Fruit fly (Drosophila melanogaster): ENCODE results near the gene mfrn.

The mfrn gene

dm6 chr3R:27919385-27919789, 28.4 kb downstream of the mfrn start, which contains the start of gene Boh1 (continued):
- TF ChIP-seq Nf-YA (GFP tag; IDR thresholded peaks at IDR 0.05) = no peak
- TF ChIP-seq fu2 (GFP tag; optimal IDR thresholded peaks at IDR 0.05) = no peak
- no peak for TF ChIP-seq CG43689 (GFP tag; IDR thresholded peaks at IDR 0.05)
- TF ChIP-seq Chrac-16 (GFP tag; optimal IDR thresholded peaks at IDR 0.05) = no peak
- TF ChIP-seq CG13624 (GFP tag; optimal IDR thresholded peaks at IDR 0.05) = no peak
- no peak for TF ChIP-seq luna (GFP tag; optimal IDR thresholded peaks at IDR 0.05)
- peak; percentile 14 for TF ChIP-seq dmrt11E (tag; optimal IDR thresholded peaks at IDR 0.05)
- TF ChIP-seq CG17912 (GFP tag; optimal IDR thresholded peaks at IDR 0.05) = no peak
- peak; percentile 63 for TF ChIP-seq Sox100B (GFP tag; optimal IDR thresholded peaks at IDR 0.05)
- TF ChIP-seq so (GFP tag; IDR thresholded peaks at IDR 0.05) = no peak
- no peak for TF ChIP-seq CG8089 (GFP tag; optimal IDR thresholded peaks at IDR 0.05)
- TF ChIP-seq HLH3B (GFP tag; IDR thresholded peaks at IDR 0.05) = no peak
- no peak for TF ChIP-seq pnt (GFP tag; optimal IDR thresholded peaks at IDR 0.05)
- peak; percentile 28; the same call in 1 of the 2 replicates for TF ChIP-seq E2f2 (GFP tag; IDR thresholded peaks at IDR 0.05)
- peak; percentile 36 for TF ChIP-seq CG10979 (tag; optimal IDR thresholded peaks at IDR 0.05)
- TF ChIP-seq ara (GFP tag; IDR thresholded peaks at IDR 0.05) = no peak
- no peak for TF ChIP-seq jing (GFP tag; optimal IDR thresholded peaks at IDR 0.05)
- TF ChIP-seq CoRest (tag; optimal IDR thresholded peaks at IDR 0.05) = peak; percentile 56
- TF ChIP-seq gcm (GFP tag; optimal IDR thresholded peaks at IDR 0.05) = no peak
- no peak for TF ChIP-seq CG10565 (GFP tag; optimal IDR thresholded peaks at IDR 0.05)
- TF ChIP-seq CG18764 (GFP tag; optimal IDR thresholded peaks at IDR 0.05) = peak; percentile 6
- peak; percentile 62 for TF ChIP-seq CG8924 (tag; optimal IDR thresholded peaks at IDR 0.05)
- peak; percentile 37 for TF ChIP-seq CG6765 (GFP tag; optimal IDR thresholded peaks at IDR 0.05)
- no peak for TF ChIP-seq Myb (GFP tag; optimal IDR thresholded peaks at IDR 0.05)
- no peak for TF ChIP-seq bigmax (GFP tag; optimal IDR thresholded peaks at IDR 0.05)
- TF ChIP-seq CG6689 (GFP tag; IDR thresholded peaks at IDR 0.05) = 0 out of 2 replicates have a peak, but pooled peaks have one; percentile 27
- peak; percentile 34 for TF ChIP-seq HmgZ (tag; optimal IDR thresholded peaks at IDR 0.05)
- peak; percentile 21 for TF ChIP-seq scrt (GFP tag; optimal IDR thresholded peaks at IDR 0.05)
- TF ChIP-seq CG12071 (GFP tag; optimal IDR thresholded peaks at IDR 0.05) = no peak
- TF ChIP-seq MESR4 (GFP tag; optimal IDR thresholded peaks at IDR 0.05) = no peak
- no peak for TF ChIP-seq Ptx1 (GFP tag; IDR thresholded peaks at IDR 0.05)
- TF ChIP-seq vfl (GFP tag; optimal IDR thresholded peaks at IDR 0.05) = no peak
- TF ChIP-seq Asciz (GFP tag; optimal IDR thresholded peaks at IDR 0.05) = no peak
- TF ChIP-seq CG17328 (GFP tag; IDR thresholded peaks at IDR 0.05) = no peak
- no peak for TF ChIP-seq nau (GFP tag; optimal IDR thresholded peaks at IDR 0.05)
- no peak for TF ChIP-seq br (optimal IDR thresholded peaks at IDR 0.05)
- TF ChIP-seq CG10431 (GFP tag; optimal IDR thresholded peaks at IDR 0.05) = no peak
- TF ChIP-seq CG12942 (GFP tag; optimal IDR thresholded peaks at IDR 0.05) = no peak
- TF ChIP-seq bab2 (GFP tag; optimal IDR thresholded peaks at IDR 0.05) = no peak
- no peak for TF ChIP-seq CG9215 (GFP tag; IDR thresholded peaks at IDR 0.05)
- TF ChIP-seq CG31388 (GFP tag; optimal IDR thresholded peaks at IDR 0.05) = no peak
- no peak for TF ChIP-seq Poxn (GFP tag; IDR thresholded peaks at IDR 0.05)
- TF ChIP-seq CG42726 (GFP tag; IDR thresholded peaks at IDR 0.05; ENCODE audit: partially characterized antibody) = no peak
- peak; percentile 76 for TF ChIP-seq CG10267 (tag; optimal IDR thresholded peaks at IDR 0.05)
- no peak for TF ChIP-seq ttk (GFP tag; IDR thresholded peaks at IDR 0.05)
- no peak for TF ChIP-seq pan (optimal IDR thresholded peaks at IDR 0.05)
- TF ChIP-seq pan (GFP tag; optimal IDR thresholded peaks at IDR 0.05 in 1 of 2, IDR thresholded peaks at IDR 0.05 in 1 of 2) = no peak
- TF ChIP-seq CG12299 (tag; optimal IDR thresholded peaks at IDR 0.05) = peak; percentile 15
- no peak for TF ChIP-seq vnd (GFP tag; IDR thresholded peaks at IDR 0.05; ENCODE audit: partially characterized antibody)
- TF ChIP-seq sens-2 (GFP tag; IDR thresholded peaks at IDR 0.05) = no peak
- TF ChIP-seq CG4707 (GFP tag; optimal IDR thresholded peaks at IDR 0.05) = no peak
- TF ChIP-seq Optix (GFP tag; IDR thresholded peaks at IDR 0.05) = no peak
- no peak for TF ChIP-seq kni (GFP tag; optimal IDR thresholded peaks at IDR 0.05)

All from whole organism, embryonic.